ENCODE assay signal across 4 worm cellular contexts in the genomic region with DNA sequence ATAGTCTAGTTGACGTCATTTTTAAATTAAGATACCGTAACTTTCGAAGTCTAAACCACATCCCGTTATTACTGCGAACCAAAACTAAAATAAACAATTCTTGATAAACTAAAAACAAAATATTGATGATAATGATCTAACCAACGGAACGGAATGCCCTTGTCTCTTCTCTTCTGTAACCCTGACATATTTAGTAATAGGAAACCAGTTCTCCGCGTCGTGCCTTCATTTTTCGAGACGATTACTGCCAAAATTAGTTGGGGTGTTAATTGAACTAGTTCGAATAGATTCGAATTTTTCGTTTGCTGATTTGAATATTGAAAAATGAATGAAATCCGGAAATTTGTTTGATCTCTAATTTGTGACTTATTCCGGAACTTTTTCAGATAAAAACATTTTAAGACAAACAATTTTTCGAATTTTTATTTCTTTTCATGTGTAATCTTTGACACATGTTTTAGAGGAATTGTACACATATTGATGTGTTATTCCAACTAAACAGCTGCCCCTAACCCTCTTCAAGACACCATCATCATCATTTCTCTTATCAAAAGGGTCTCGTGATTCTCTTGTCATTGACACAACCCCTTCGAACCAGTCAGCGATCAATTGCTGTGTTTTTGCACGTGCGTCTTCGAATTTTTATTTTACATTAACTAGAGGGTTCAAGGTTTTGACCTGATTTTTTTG.
TF ChIP-seq lines count a peak whose summit lies in the region.

No protein-coding gene starts in this region.

TF ChIP-seq in whole organism, L1 larva, 84 proteins besides CTCF, POLR2A, EP300 and RAD21 (continued from another document and continues in another):
- TF ChIP-seq dpl-1 (GFP tag; optimal IDR thresholded peaks at IDR 0.05; lab: Kevin White, UChicago) (peak in 2 of 3 experiments; percentile 19 to 51), swsn-7 (tag; optimal IDR thresholded peaks at IDR 0.05; lab: Kevin White, UChicago) (peak; percentile 64), isw-1 (GFP tag; IDR thresholded peaks at IDR 0.05; lab: Robert Waterston, UW) (no peak), ama-1 (optimal IDR thresholded peaks at IDR 0.05; lab: Kevin White, UChicago) (peak; percentile 63), lir-3 (tag; optimal IDR thresholded peaks at IDR 0.05; lab: Kevin White, UChicago; ENCODE audit: poor library complexity) (peak; percentile 69), snpc-4 (tag; optimal IDR thresholded peaks at IDR 0.05; lab: Kevin White, UChicago) (no peak), lin-14 (GFP tag; optimal IDR thresholded peaks at IDR 0.05; lab: Kevin White, UChicago) (peak; percentile 95), elt-2 (tag; optimal IDR thresholded peaks at IDR 0.05; lab: Kevin White, UChicago) (peak; percentile 69), sptf-1 (tag; optimal IDR thresholded peaks at IDR 0.05; lab: Kevin White, UChicago) (no peak), C04F5.9 (tag; optimal IDR thresholded peaks at IDR 0.05; lab: Kevin White, UChicago) (no peak), nhr-19 (GFP tag; conservative IDR thresholded peaks at IDR 0.05; lab: Robert Waterston, UW) (peak; percentile 86), zag-1 (tag; optimal IDR thresholded peaks at IDR 0.05; lab: Kevin White, UChicago) (no peak), nhr-84 (tag; optimal IDR thresholded peaks at IDR 0.05; lab: Kevin White, UChicago) (no peak), tlp-1 (tag; optimal IDR thresholded peaks at IDR 0.05; lab: Kevin White, UChicago) (no peak), unc-98 (GFP tag; IDR thresholded peaks at IDR 0.05; lab: Robert Waterston, UW) (no peak), rnt-1 (tag; optimal IDR thresholded peaks at IDR 0.05; lab: Kevin White, UChicago) (peak; percentile 92), pax-3 (tag; optimal IDR thresholded peaks at IDR 0.05; lab: Kevin White, UChicago) (no peak), unc-130 (tag; optimal IDR thresholded peaks at IDR 0.05; lab: Kevin White, UChicago) (peak; percentile 97), ceh-63 (GFP tag; optimal IDR thresholded peaks at IDR 0.05; lab: Kevin White, UChicago) (no peak), ets-5 (GFP tag; IDR thresholded peaks at IDR 0.05; lab: Robert Waterston, UW) (no peak), xbp-1 (tag; optimal IDR thresholded peaks at IDR 0.05; lab: Kevin White, UChicago) (peak; percentile 53), fkh-8 (tag; optimal IDR thresholded peaks at IDR 0.05; lab: Kevin White, UChicago) (peak; percentile 33), lsy-2 (tag; optimal IDR thresholded peaks at IDR 0.05; lab: Kevin White, UChicago) (peak; percentile 78 to 87), nhr-12 (tag; optimal IDR thresholded peaks at IDR 0.05; lab: Kevin White, UChicago) (no peak), efl-1 (optimal IDR thresholded peaks at IDR 0.05; lab: Kevin White, UChicago) (peak in 1 of 2 experiments; percentile 37), efl-1 (GFP tag; optimal IDR thresholded peaks at IDR 0.05 in 1 of 2; lab: Kevin White, UChicago) (peak in 1 of 2 experiments; percentile 63), alr-1 (tag; optimal IDR thresholded peaks at IDR 0.05; lab: Kevin White, UChicago; ENCODE audit: borderline replicate concordance) (no peak), irx-1 (tag; optimal IDR thresholded peaks at IDR 0.05; lab: Kevin White, UChicago) (peak; percentile 57), dsc-1 (tag; optimal IDR thresholded peaks at IDR 0.05; lab: Kevin White, UChicago) (peak; percentile 45), ceh-8 (GFP tag; optimal IDR thresholded peaks at IDR 0.05; lab: Kevin White, UChicago) (no peak), ztf-4 (tag; optimal IDR thresholded peaks at IDR 0.05; lab: Kevin White, UChicago) (peak; percentile 48)

TF ChIP-seq in whole organism, L2 larva, 48 proteins besides CTCF, POLR2A, EP300 and RAD21 (continued from another document):
- TF ChIP-seq gmeb-1 (tag; optimal IDR thresholded peaks at IDR 0.05; lab: Kevin White, UChicago) (peak; percentile 74), nhr-12 (tag; optimal IDR thresholded peaks at IDR 0.05; lab: Kevin White, UChicago) (no peak), elt-1 (tag; optimal IDR thresholded peaks at IDR 0.05; lab: Kevin White, UChicago) (no peak), C34F6.9 (tag; optimal IDR thresholded peaks at IDR 0.05; lab: Kevin White, UChicago) (peak; percentile 64), mdl-1 (tag; optimal IDR thresholded peaks at IDR 0.05; lab: Kevin White, UChicago) (peak; percentile 71 to 90), nhr-25 (tag; optimal IDR thresholded peaks at IDR 0.05; lab: Kevin White, UChicago) (peak; percentile 32), snpc-4 (tag; optimal IDR thresholded peaks at IDR 0.05; lab: Kevin White, UChicago) (no peak), nhr-129 (tag; optimal IDR thresholded peaks at IDR 0.05; lab: Kevin White, UChicago) (peak; percentile 94), lin-39 (tag; optimal IDR thresholded peaks at IDR 0.05; lab: Kevin White, UChicago) (no peak), nhr-10 (tag; optimal IDR thresholded peaks at IDR 0.05; lab: Kevin White, UChicago) (no peak), aly-2 (tag; optimal IDR thresholded peaks at IDR 0.05; lab: Kevin White, UChicago) (no peak), sma-3 (GFP tag; optimal IDR thresholded peaks at IDR 0.05; lab: Kevin White, UChicago) (peak; percentile 62)

TF ChIP-seq in whole organism, L4 larva, 104 proteins besides CTCF, POLR2A, EP300 and RAD21 (continued from another document and continues in another):
- TF ChIP-seq nhr-102 (tag; optimal IDR thresholded peaks at IDR 0.05; lab: Kevin White, UChicago): peak; percentile 78
- TF ChIP-seq F26F4.8 (GFP tag; conservative IDR thresholded peaks at IDR 0.05; lab: Robert Waterston, UW): no peak
- peak; percentile 97 for TF ChIP-seq dmd-6 (GFP tag; IDR thresholded peaks at IDR 0.05; lab: Robert Waterston, UW)
- no peak for TF ChIP-seq lin-29 (GFP tag; IDR thresholded peaks at IDR 0.05; lab: Robert Waterston, UW)
- TF ChIP-seq cey-2 (tag; optimal IDR thresholded peaks at IDR 0.05; lab: Kevin White, UChicago; ENCODE audit: borderline replicate concordance, insufficient read depth): no peak
- TF ChIP-seq sdz-12 (GFP tag; optimal IDR thresholded peaks at IDR 0.05; lab: Kevin White, UChicago): no peak
- no peak for TF ChIP-seq lin-15B (tag; optimal IDR thresholded peaks at IDR 0.05; lab: Kevin White, UChicago)
- peak in 1 of 2 experiments; percentile 99 for TF ChIP-seq unc-62 (GFP tag; optimal IDR thresholded peaks at IDR 0.05 in 1 of 2; lab: Kevin White, UChicago)
- TF ChIP-seq unc-62 (tag; optimal IDR thresholded peaks at IDR 0.05; lab: Kevin White, UChicago): no peak
- no peak for TF ChIP-seq F37D6.2 (tag; optimal IDR thresholded peaks at IDR 0.05; lab: Kevin White, UChicago)
- no peak for TF ChIP-seq dmd-9 (GFP tag; IDR thresholded peaks at IDR 0.05; lab: Robert Waterston, UW)
- no peak for TF ChIP-seq attf-4 (tag; optimal IDR thresholded peaks at IDR 0.05; lab: Kevin White, UChicago)
- peak; percentile 70 for TF ChIP-seq mep-1 (tag; optimal IDR thresholded peaks at IDR 0.05; lab: Kevin White, UChicago)
- no peak for TF ChIP-seq F49E8.2 (tag; optimal IDR thresholded peaks at IDR 0.05; lab: Kevin White, UChicago; ENCODE audit: borderline replicate concordance)
- TF ChIP-seq ceh-82 (tag; optimal IDR thresholded peaks at IDR 0.05; lab: Kevin White, UChicago): no peak
- no peak for TF ChIP-seq ZK546.5 (tag; optimal IDR thresholded peaks at IDR 0.05; lab: Kevin White, UChicago)
- TF ChIP-seq Y5F2A.4 (GFP tag; optimal IDR thresholded peaks at IDR 0.05; lab: Kevin White, UChicago): no peak
- TF ChIP-seq duxl-1 (tag; optimal IDR thresholded peaks at IDR 0.05; lab: Kevin White, UChicago; ENCODE audit: poor library complexity): no peak
- peak; percentile 89 for TF ChIP-seq php-3 (GFP tag; IDR thresholded peaks at IDR 0.05; lab: Robert Waterston, UW)
- no peak for TF ChIP-seq ztf-11 (tag; optimal IDR thresholded peaks at IDR 0.05; lab: Kevin White, UChicago)
- TF ChIP-seq R02D3.7 (tag; optimal IDR thresholded peaks at IDR 0.05; lab: Kevin White, UChicago): no peak
- TF ChIP-seq nhr-6 (tag; optimal IDR thresholded peaks at IDR 0.05; lab: Kevin White, UChicago): no peak
- TF ChIP-seq gei-8 (GFP tag; optimal IDR thresholded peaks at IDR 0.05; lab: Kevin White, UChicago): no peak
- no peak for TF ChIP-seq aly-2 (tag; optimal IDR thresholded peaks at IDR 0.05; lab: Kevin White, UChicago)
- TF ChIP-seq lsy-2 (tag; optimal IDR thresholded peaks at IDR 0.05; lab: Kevin White, UChicago): peak; percentile 2 to 81
- TF ChIP-seq nhr-237 (tag; optimal IDR thresholded peaks at IDR 0.05; lab: Kevin White, UChicago): no peak
- TF ChIP-seq F44E2.7 (GFP tag; IDR thresholded peaks at IDR 0.05; lab: Robert Waterston, UW): no peak
- TF ChIP-seq Y105C5A.15 (GFP tag; IDR thresholded peaks at IDR 0.05; lab: Robert Waterston, UW): no peak
- no peak for TF ChIP-seq nhr-76 (tag; optimal IDR thresholded peaks at IDR 0.05; lab: Kevin White, UChicago)
- no peak for TF ChIP-seq ceh-32 (tag; optimal IDR thresholded peaks at IDR 0.05; lab: Kevin White, UChicago; ENCODE audit: poor library complexity)
- 0 out of 2 replicates have a peak, but pooled peaks have one; percentile 12 for TF ChIP-seq lin-38 (GFP tag; IDR thresholded peaks at IDR 0.05; lab: Robert Waterston, UW)
- TF ChIP-seq spr-1 (tag; optimal IDR thresholded peaks at IDR 0.05; lab: Kevin White, UChicago): no peak
- no peak for TF ChIP-seq daf-19 (GFP tag; conservative IDR thresholded peaks at IDR 0.05; lab: Robert Waterston, UW)
- TF ChIP-seq ces-1 (GFP tag; optimal IDR thresholded peaks at IDR 0.05; lab: Kevin White, UChicago): no peak
- peak; percentile 16 for TF ChIP-seq dpl-1 (GFP tag; optimal IDR thresholded peaks at IDR 0.05; lab: Kevin White, UChicago)
- peak; percentile 19 for TF ChIP-seq nhr-10 (tag; optimal IDR thresholded peaks at IDR 0.05; lab: Kevin White, UChicago)
- TF ChIP-seq snpc-4 (tag; optimal IDR thresholded peaks at IDR 0.05; lab: Kevin White, UChicago): no peak
- peak; percentile 33 for TF ChIP-seq fos-1 (tag; optimal IDR thresholded peaks at IDR 0.05; lab: Kevin White, UChicago)
- no peak for TF ChIP-seq ZK337.2 (GFP tag; IDR thresholded peaks at IDR 0.05; lab: Robert Waterston, UW)
- TF ChIP-seq T20F7.1 (GFP tag; optimal IDR thresholded peaks at IDR 0.05; lab: Kevin White, UChicago): peak; percentile 62
- TF ChIP-seq lin-1 (GFP tag; IDR thresholded peaks at IDR 0.05; lab: Robert Waterston, UW): peak; percentile 71
- peak; percentile 64 to 89 for TF ChIP-seq hif-1 (tag; optimal IDR thresholded peaks at IDR 0.05; lab: Kevin White, UChicago)
- no peak for TF ChIP-seq arid-1 (GFP tag; conservative IDR thresholded peaks at IDR 0.05; lab: Robert Waterston, UW)

TF ChIP-seq in whole organism, young adult, 124 proteins besides CTCF, POLR2A, EP300 and RAD21 (continued from another document and continues in another):
- TF ChIP-seq ama-1 (optimal IDR thresholded peaks at IDR 0.05; lab: Kevin White, UChicago) (peak; percentile 42), ama-1 (GFP tag; optimal IDR thresholded peaks at IDR 0.05; lab: Kevin White, UChicago) (no peak), C17E4.6 (GFP tag; IDR thresholded peaks at IDR 0.05; lab: Robert Waterston, UW) (no peak), ztf-22 (GFP tag; optimal IDR thresholded peaks at IDR 0.05; lab: Kevin White, UChicago) (no peak), nhr-27 (tag; optimal IDR thresholded peaks at IDR 0.05; lab: Kevin White, UChicago) (no peak), dox-1 (GFP tag; IDR thresholded peaks at IDR 0.05; lab: Robert Waterston, UW) (0 out of 2 replicates have a peak, but pooled peaks have one; percentile 33), unc-62 (GFP tag; optimal IDR thresholded peaks at IDR 0.05; lab: Kevin White, UChicago) (peak; percentile 86), hrde-1 (tag; optimal IDR thresholded peaks at IDR 0.05; lab: Kevin White, UChicago; ENCODE audit: borderline replicate concordance) (no peak), lir-1 (GFP tag; conservative IDR thresholded peaks at IDR 0.05; lab: Robert Waterston, UW) (no peak), F23B12.7 (tag; optimal IDR thresholded peaks at IDR 0.05; lab: Kevin White, UChicago; ENCODE audit: insufficient read depth) (no peak), lag-1 (GFP tag; IDR thresholded peaks at IDR 0.05; lab: Robert Waterston, UW) (no peak), ccch-3 (GFP tag; optimal IDR thresholded peaks at IDR 0.05; lab: Kevin White, UChicago) (no peak), ztf-18 (tag; optimal IDR thresholded peaks at IDR 0.05; lab: Kevin White, UChicago) (no peak), xnd-1 (tag; optimal IDR thresholded peaks at IDR 0.05; lab: Kevin White, UChicago) (no peak), B0336.3 (GFP tag; IDR thresholded peaks at IDR 0.05; lab: Robert Waterston, UW) (peak; percentile 73; the same call in 1 of the 2 replicates), lin-35 (GFP tag; optimal IDR thresholded peaks at IDR 0.05; lab: Kevin White, UChicago) (no peak), F49E8.2 (tag; optimal IDR thresholded peaks at IDR 0.05; lab: Kevin White, UChicago; ENCODE audit: insufficient read depth) (no peak), F22D6.2 (tag; optimal IDR thresholded peaks at IDR 0.05; lab: Kevin White, UChicago) (peak; percentile 36), madf-8 (GFP tag; conservative IDR thresholded peaks at IDR 0.05; lab: Robert Waterston, UW) (no peak), attf-5 (GFP tag; optimal IDR thresholded peaks at IDR 0.05; lab: Kevin White, UChicago) (peak; percentile 54), cebp-2 (GFP tag; IDR thresholded peaks at IDR 0.05; lab: Robert Waterston, UW) (no peak), akir-1 (GFP tag; optimal IDR thresholded peaks at IDR 0.05; lab: Kevin White, UChicago) (no peak), madf-3 (GFP tag; IDR thresholded peaks at IDR 0.05; lab: Robert Waterston, UW) (no peak), ceh-91 (GFP tag; IDR thresholded peaks at IDR 0.05; lab: Robert Waterston, UW) (no peak), D2030.7 (GFP tag; IDR thresholded peaks at IDR 0.05; lab: Robert Waterston, UW) (no peak), snpc-3.4 (tag; optimal IDR thresholded peaks at IDR 0.05; lab: Kevin White, UChicago) (no peak), Y56A3A.18 (GFP tag; IDR thresholded peaks at IDR 0.05; lab: Robert Waterston, UW) (0 out of 2 replicates have a peak, but pooled peaks have one; percentile 34), ceh-27 (GFP tag; optimal IDR thresholded peaks at IDR 0.05; lab: Kevin White, UChicago) (peak; percentile 8), lin-54 (GFP tag; optimal IDR thresholded peaks at IDR 0.05; lab: Kevin White, UChicago) (peak; percentile 44), attf-3 (GFP tag; conservative IDR thresholded peaks at IDR 0.05; lab: Robert Waterston, UW) (no peak), hlh-12 (tag; optimal IDR thresholded peaks at IDR 0.05; lab: Kevin White, UChicago) (no peak), lin-26 (GFP tag; IDR thresholded peaks at IDR 0.05; lab: Robert Waterston, UW) (no peak), ztf-26 (tag; optimal IDR thresholded peaks at IDR 0.05; lab: Kevin White, UChicago) (no peak), lin-40 (tag; optimal IDR thresholded peaks at IDR 0.05; lab: Kevin White, UChicago) (peak; percentile 42), snpc-1.1 (tag; optimal IDR thresholded peaks at IDR 0.05; lab: Kevin White, UChicago; ENCODE audit: insufficient read depth) (no peak), ztf-28 (GFP tag; IDR thresholded peaks at IDR 0.05; lab: Robert Waterston, UW) (no peak), gei-17 (GFP tag; optimal IDR thresholded peaks at IDR 0.05; lab: Kevin White, UChicago) (no peak), egl-44 (GFP tag; IDR thresholded peaks at IDR 0.05; lab: Robert Waterston, UW) (peak; percentile 63), aptf-2 (GFP tag; conservative IDR thresholded peaks at IDR 0.05; lab: Robert Waterston, UW) (no peak), dpff-1 (tag; optimal IDR thresholded peaks at IDR 0.05; lab: Kevin White, UChicago) (no peak), ztf-6 (GFP tag; IDR thresholded peaks at IDR 0.05; lab: Robert Waterston, UW) (no peak), hmg-1.2 (GFP tag; IDR thresholded peaks at IDR 0.05; lab: Robert Waterston, UW) (no peak), nhr-179 (tag; optimal IDR thresholded peaks at IDR 0.05; lab: Kevin White, UChicago) (no peak), him-1 (tag; optimal IDR thresholded peaks at IDR 0.05; lab: Kevin White, UChicago) (no peak), C06A6.2 (GFP tag; conservative IDR thresholded peaks at IDR 0.05; lab: Robert Waterston, UW) (0 out of 2 replicates have a peak, but pooled peaks have one; percentile 26), snpc-1.3 (tag; optimal IDR thresholded peaks at IDR 0.05; lab: Kevin White, UChicago; ENCODE audit: insufficient read depth) (no peak), nhr-80 (tag; optimal IDR thresholded peaks at IDR 0.05; lab: Kevin White, UChicago) (peak; percentile 67), chd-7 (tag; optimal IDR thresholded peaks at IDR 0.05; lab: Kevin White, UChicago) (peak; percentile 60), bed-1 (GFP tag; IDR thresholded peaks at IDR 0.05; lab: Robert Waterston, UW) (no peak), sdz-38 (tag; optimal IDR thresholded peaks at IDR 0.05; lab: Kevin White, UChicago) (no peak)
